Worm (Caenorhabditis elegans) whole organism, late embryonic: ENCODE measurements around the gene ogt-1.
A peak's percentile ranks its signal among the peaks of the same experiment; 100 is the strongest.

Experiments
- ama-1 ChIP-seq: fragments of 150-350 bp; optimal IDR thresholded peaks from 2 replicates; lab custom pipeline; 2014
- ceh-45 ChIP-seq: fragments of 200-800 bp; sonication (Bioruptor generic); IDR thresholded peaks from 2 replicates; pipeline ENCODE4 v1.3.6; 2022; ENCODE audit warnings: missing genetic modification reagents, missing genetic modification characterization, missing compliant biosample characterization
- hlh-13 ChIP-seq: fragments of 200-800 bp; sonication (Bioruptor generic); optimal IDR thresholded peaks from 2 replicates; lab custom pipeline; 2018; ENCODE audit warnings: mild to moderate bottlenecking, missing genetic modification characterization, missing compliant biosample characterization
- rnt-1 ChIP-seq: sonication (generic microtip); optimal IDR thresholded peaks from 2 replicates; lab custom pipeline; 2016; ENCODE audit warnings: missing genetic modification characterization, missing compliant biosample characterization
- tbx-7 ChIP-seq: sonication (generic microtip); optimal IDR thresholded peaks from 2 replicates; lab custom pipeline; 2016; ENCODE audit warnings: missing genotype, missing genetic modification characterization, missing compliant biosample characterization

DNA sequence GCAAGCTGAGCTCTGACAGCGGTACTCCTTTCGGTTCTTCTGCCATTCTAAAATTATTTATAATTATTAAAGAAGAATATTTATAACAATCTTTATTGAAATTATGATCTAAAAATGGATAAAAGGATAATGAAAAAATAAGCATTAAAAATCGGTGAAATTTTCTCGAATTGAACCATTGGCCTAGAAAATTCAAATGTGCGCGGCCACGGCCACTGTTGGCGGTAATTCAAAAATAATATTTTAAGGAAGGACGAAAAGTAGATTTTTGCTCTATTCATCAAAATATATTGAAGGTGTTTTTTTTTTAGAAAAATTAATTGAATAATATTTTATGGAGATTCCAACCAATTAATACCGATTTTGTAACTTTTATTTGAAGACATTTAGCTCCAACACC lies 45.2 kb upstream of the ogt-1 start, which contains the start of gene pfd-5:
- TF ChIP-seq tbx-7 (tag; lab: Kevin White, UChicago) (peak; percentile 90), ceh-45 (GFP tag; lab: Robert Waterston, UW) (no peak), hlh-13 (GFP tag; lab: Kevin White, UChicago) (no peak), ama-1 (lab: Kevin White, UChicago) (no peak), rnt-1 (peak; percentile 47)
